Fruit fly (Drosophila melanogaster) whole organism, embryonic: Measurements from ENCODE around the gene BORCS5.

Experiments used
- Adf1 ChIP-seq: fragments of 200-800 bp; sonication (Bioruptor generic); IDR thresholded peaks from 2 replicates; pipeline ENCODE4 v1.3.6; 2022; ENCODE audit warnings: missing biosample characterization, missing genetic modification characterization
- Awh ChIP-seq: fragments of 200-800 bp; sonication (Bioruptor generic); IDR thresholded peaks from 2 replicates; pipeline ENCODE4, ENCODE4 v1.3.6; 2022; ENCODE audit warnings: missing biosample characterization, missing genetic modification characterization
- CG10209 ChIP-seq: fragments of 200-800 bp; sonication (Bioruptor generic); optimal IDR thresholded peaks from 3 replicates; lab custom pipeline; 2017; ENCODE audit warnings: missing biosample characterization, mild to moderate bottlenecking, missing genetic modification characterization, missing genetic modification reagents
- CG11456 ChIP-seq: fragments of 200-800 bp; sonication (Bioruptor generic); IDR thresholded peaks from 3 replicates; pipeline ENCODE4 v1.3.6; 2022; ENCODE audit warnings: missing biosample characterization, missing genetic modification characterization
- CG11723 ChIP-seq: fragments of 200-800 bp; sonication (Bioruptor generic); optimal IDR thresholded peaks from 2 replicates; lab custom pipeline; 2017; ENCODE audit warnings: missing biosample characterization, mild to moderate bottlenecking, missing genetic modification characterization
- CG1233 ChIP-seq: fragments of 200-800 bp; sonication (Bioruptor generic); optimal IDR thresholded peaks from 4 replicates; lab custom pipeline; 2018; ENCODE audit warnings: missing biosample characterization, mild to moderate bottlenecking, missing genetic modification characterization
- CG13287 ChIP-seq: fragments of 200-800 bp; sonication (Bioruptor generic); IDR thresholded peaks from 2 replicates; pipeline ENCODE4 v1.3.6; 2022; ENCODE audit warnings: missing biosample characterization, missing genetic modification characterization; ENCODE audit not compliant: partially characterized antibody
- CG13894 ChIP-seq: fragments of 200-800 bp; sonication (Bioruptor generic); optimal IDR thresholded peaks from 3 replicates; lab custom pipeline; 2018; ENCODE audit warnings: missing biosample characterization, mild to moderate bottlenecking, missing genetic modification characterization, moderate library complexity
- CG14710 ChIP-seq: fragments of 200-800 bp; sonication (Bioruptor generic); optimal IDR thresholded peaks from 3 replicates; lab custom pipeline; 2019; ENCODE audit warnings: missing biosample characterization, mild to moderate bottlenecking, missing genetic modification characterization, moderate library complexity
- CG14965 ChIP-seq: fragments of 200-800 bp; sonication (Bioruptor generic); optimal IDR thresholded peaks from 2 replicates; lab custom pipeline; 2016; ENCODE audit warnings: missing biosample characterization, missing genetic modification characterization, borderline replicate concordance
- CG17328 ChIP-seq: fragments of 200-800 bp; sonication (Bioruptor generic); IDR thresholded peaks from 2 replicates; pipeline ENCODE4 v1.3.6; 2022; ENCODE audit warnings: missing biosample characterization, missing genetic modification characterization
- CG17385 ChIP-seq: fragments of 200-800 bp; sonication (Bioruptor generic); optimal IDR thresholded peaks from 3 replicates; lab custom pipeline; 2018; ENCODE audit warnings: missing biosample characterization, mild to moderate bottlenecking, missing genetic modification characterization
- CG18011 ChIP-seq: fragments of 200-800 bp; sonication (Bioruptor generic); optimal IDR thresholded peaks from 2 replicates; lab custom pipeline; 2017; ENCODE audit warnings: missing biosample characterization, missing genetic modification characterization, mild to moderate bottlenecking, moderate library complexity, missing genotype
- CG2120 ChIP-seq: fragments of 200-800 bp; sonication (Bioruptor generic); optimal IDR thresholded peaks from 3 replicates; lab custom pipeline; 2016; ENCODE audit warnings: missing biosample characterization, missing genetic modification characterization
- CG30403 ChIP-seq: fragments of 200-800 bp; sonication (Bioruptor generic); optimal IDR thresholded peaks from 3 replicates; lab custom pipeline; 2016; ENCODE audit warnings: missing biosample characterization, missing genetic modification characterization
- CG42726 ChIP-seq: fragments of 200-800 bp; sonication (Bioruptor generic); IDR thresholded peaks from 2 replicates; pipeline ENCODE4 v1.3.6; 2022; ENCODE audit warnings: missing biosample characterization, missing genetic modification characterization; ENCODE audit not compliant: partially characterized antibody
- CG4360 ChIP-seq: fragments of 200-800 bp; sonication (Bioruptor generic); IDR thresholded peaks from 2 replicates; pipeline ENCODE4 v1.3.6; 2022; ENCODE audit warnings: missing biosample characterization, missing genetic modification characterization
- CG6689 ChIP-seq: fragments of 200-800 bp; sonication (Bioruptor generic); IDR thresholded peaks from 2 replicates; pipeline ENCODE4 v1.3.6; 2022; ENCODE audit warnings: missing biosample characterization, missing genetic modification characterization
- CG6791 ChIP-seq: fragments of 200-800 bp; sonication (Bioruptor generic); IDR thresholded peaks from 3 replicates; pipeline ENCODE4 v1.3.6; 2022; ENCODE audit warnings: missing biosample characterization, missing genetic modification characterization; ENCODE audit not compliant: partially characterized antibody
- CG7357 ChIP-seq: fragments of 200-800 bp; sonication (Bioruptor generic); IDR thresholded peaks from 3 replicates; pipeline ENCODE4 v1.3.6; 2022; ENCODE audit warnings: missing biosample characterization, missing genetic modification characterization
- CG7928 ChIP-seq: fragments of 200-800 bp; sonication (Bioruptor generic); optimal IDR thresholded peaks from 2 replicates; lab custom pipeline; 2017; ENCODE audit warnings: missing biosample characterization, mild to moderate bottlenecking, missing genetic modification characterization
- CG8924 ChIP-seq: fragments of 200-800 bp; optimal IDR thresholded peaks from 3 replicates; lab custom pipeline; 2019; ENCODE audit warnings: missing biosample characterization, mild to moderate bottlenecking, missing genetic modification characterization, moderate library complexity
- CkIIα-i1 ChIP-seq: fragments of 200-800 bp; sonication (Bioruptor generic); IDR thresholded peaks from 2 replicates; pipeline ENCODE4 v1.3.6; 2022; ENCODE audit warnings: missing biosample characterization, missing genetic modification characterization
- Dfd ChIP-seq, 2 experiments: fragments of >200 bp; optimal IDR thresholded peaks; 2 replicates each; lab custom pipeline; 2017; ENCODE audit warnings: missing biosample characterization in 2 of 2, missing genetic modification characterization in 2 of 2
- Doc2 ChIP-seq: fragments of 200-800 bp; sonication (Bioruptor generic); IDR thresholded peaks from 2 replicates; pipeline ENCODE4 v1.3.6; 2022; ENCODE audit warnings: missing biosample characterization, missing genetic modification characterization
- Dp ChIP-seq: fragments of 200-800 bp; sonication (Bioruptor generic); optimal IDR thresholded peaks from 2 replicates; lab custom pipeline; 2018; ENCODE audit warnings: missing biosample characterization, mild to moderate bottlenecking, missing genetic modification characterization, moderate library complexity
- Fer3 ChIP-seq: fragments of 200-800 bp; sonication (Bioruptor generic); optimal IDR thresholded peaks from 2 replicates; lab custom pipeline; 2018; ENCODE audit warnings: missing biosample characterization, mild to moderate bottlenecking, missing genetic modification characterization, moderate library complexity
- H2.0 ChIP-seq: fragments of 200-800 bp; sonication (Bioruptor generic); IDR thresholded peaks from 2 replicates; pipeline ENCODE4 v1.3.6; 2022; ENCODE audit warnings: missing biosample characterization, missing genetic modification characterization
- Meics ChIP-seq: fragments of 200-800 bp; sonication (Bioruptor generic); optimal IDR thresholded peaks from 2 replicates; lab custom pipeline; 2017; ENCODE audit warnings: missing biosample characterization, mild to moderate bottlenecking, missing genetic modification characterization
- NfI ChIP-seq: fragments of 200-800 bp; sonication (Bioruptor generic); optimal IDR thresholded peaks from 3 replicates; lab custom pipeline; 2018; ENCODE audit warnings: missing biosample characterization, mild to moderate bottlenecking, missing genetic modification characterization, moderate library complexity
- Oaz ChIP-seq: fragments of 200-800 bp; sonication (Bioruptor generic); IDR thresholded peaks from 2 replicates; pipeline ENCODE4 v1.3.6; 2022; ENCODE audit warnings: missing biosample characterization, missing genetic modification characterization
- PHDP ChIP-seq: fragments of 200-800 bp; sonication (Bioruptor generic); optimal IDR thresholded peaks from 3 replicates; lab custom pipeline; 2018; ENCODE audit warnings: missing biosample characterization, mild to moderate bottlenecking, missing genetic modification characterization, moderate library complexity
- Xrp1 ChIP-seq: fragments of 200-800 bp; sonication (Bioruptor generic); IDR thresholded peaks from 2 replicates; pipeline ENCODE4 v1.3.6; 2022; ENCODE audit warnings: missing biosample characterization, missing genetic modification characterization
- ab ChIP-seq: fragments of 200-800 bp; sonication (Bioruptor generic); optimal IDR thresholded peaks from 2 replicates; lab custom pipeline; 2016; ENCODE audit warnings: missing biosample characterization, missing genetic modification characterization
- bcd ChIP-seq: fragments of 200-800 bp; sonication (Bioruptor generic); optimal IDR thresholded peaks from 2 replicates; lab custom pipeline; 2017; ENCODE audit warnings: missing biosample characterization, mild to moderate bottlenecking, missing genetic modification characterization
- caup ChIP-seq: fragments of 200-800 bp; sonication (Bioruptor generic); optimal IDR thresholded peaks from 3 replicates; lab custom pipeline; 2017; ENCODE audit warnings: missing biosample characterization, mild to moderate bottlenecking, missing genetic modification characterization, moderate library complexity; ENCODE audit not compliant: severe bottlenecking
- chinmo ChIP-seq: fragments of 200-800 bp; sonication (Bioruptor generic); IDR thresholded peaks from 4 replicates; pipeline ENCODE4 v1.3.6; 2022; ENCODE audit warnings: missing biosample characterization, missing genetic modification characterization; ENCODE audit not compliant: partially characterized antibody
- chn ChIP-seq: fragments of 200-800 bp; sonication (Bioruptor generic); optimal IDR thresholded peaks from 2 replicates; lab custom pipeline; 2016; ENCODE audit warnings: missing biosample characterization, missing genetic modification characterization
- crol ChIP-seq: fragments of 200-800 bp; sonication (Bioruptor generic); IDR thresholded peaks from 2 replicates; pipeline ENCODE4 v1.3.6; 2022; ENCODE audit warnings: missing biosample characterization, missing genetic modification characterization
- cwo ChIP-seq: fragments of 200-800 bp; sonication (Bioruptor generic); optimal IDR thresholded peaks from 3 replicates; lab custom pipeline; 2017; ENCODE audit warnings: missing biosample characterization, missing genetic modification characterization, mild to moderate bottlenecking, moderate library complexity, missing genetic modification reagents
- da ChIP-seq: fragments of 200-800 bp; sonication (Bioruptor generic); optimal IDR thresholded peaks from 2 replicates; lab custom pipeline; 2016; ENCODE audit warnings: missing biosample characterization, missing genetic modification characterization
- dpn ChIP-seq, 2 experiments: fragments of 200-800 bp; sonication (Bioruptor generic); optimal IDR thresholded peaks; 3 replicates each; lab custom pipeline; 2016; ENCODE audit warnings: missing biosample characterization in 2 of 2, missing genetic modification characterization in 2 of 2
- esg ChIP-seq: fragments of 200-800 bp; sonication (Bioruptor generic); conservative IDR thresholded peaks from 2 replicates; pipeline ENCODE4 v1.3.6; 2022; ENCODE audit warnings: missing biosample characterization, missing genetic modification characterization
- gfzf ChIP-seq: fragments of 200-800 bp; sonication (Bioruptor generic); optimal IDR thresholded peaks from 2 replicates; lab custom pipeline; 2016; ENCODE audit warnings: missing biosample characterization, mild to moderate bottlenecking, missing genetic modification characterization, moderate library complexity
- ken ChIP-seq: fragments of 200-800 bp; sonication (Bioruptor generic); IDR thresholded peaks from 3 replicates; pipeline ENCODE4 v1.3.6; 2022; ENCODE audit warnings: missing biosample characterization, missing genetic modification characterization
- klu ChIP-seq: fragments of 200-800 bp; sonication (Bioruptor generic); IDR thresholded peaks from 2 replicates; pipeline ENCODE4 v1.3.6; 2022; ENCODE audit warnings: missing biosample characterization, missing genetic modification characterization
- nom ChIP-seq: fragments of 200-800 bp; sonication (Bioruptor generic); optimal IDR thresholded peaks from 2 replicates; lab custom pipeline; 2017; ENCODE audit warnings: missing biosample characterization, missing genetic modification characterization, mild to moderate bottlenecking, moderate library complexity, missing genetic modification reagents
- sd ChIP-seq: fragments of 200-800 bp; sonication (Bioruptor generic); optimal IDR thresholded peaks from 3 replicates; lab custom pipeline; 2018; ENCODE audit warnings: missing biosample characterization, mild to moderate bottlenecking, missing genetic modification characterization, moderate library complexity
- sisA ChIP-seq: fragments of 200-800 bp; sonication (Bioruptor generic); IDR thresholded peaks from 2 replicates; pipeline ENCODE4 v1.3.6; 2022; ENCODE audit warnings: missing biosample characterization, missing genetic modification characterization
- sr ChIP-seq: fragments of 200-800 bp; sonication (Bioruptor generic); IDR thresholded peaks from 3 replicates; pipeline ENCODE4 v1.3.6; 2022; ENCODE audit warnings: missing biosample characterization, missing genetic modification characterization
- ttk ChIP-seq: fragments of 200-800 bp; sonication (Bioruptor generic); IDR thresholded peaks from 2 replicates; pipeline ENCODE4 v2.1.2; 2022; ENCODE audit warnings: missing biosample characterization, missing genetic modification characterization
- zf30C ChIP-seq: fragments of 200-800 bp; sonication (Bioruptor generic); optimal IDR thresholded peaks from 3 replicates; lab custom pipeline; 2018; ENCODE audit warnings: missing biosample characterization, mild to moderate bottlenecking, missing genetic modification characterization

Gene BORCS5

DNA sequence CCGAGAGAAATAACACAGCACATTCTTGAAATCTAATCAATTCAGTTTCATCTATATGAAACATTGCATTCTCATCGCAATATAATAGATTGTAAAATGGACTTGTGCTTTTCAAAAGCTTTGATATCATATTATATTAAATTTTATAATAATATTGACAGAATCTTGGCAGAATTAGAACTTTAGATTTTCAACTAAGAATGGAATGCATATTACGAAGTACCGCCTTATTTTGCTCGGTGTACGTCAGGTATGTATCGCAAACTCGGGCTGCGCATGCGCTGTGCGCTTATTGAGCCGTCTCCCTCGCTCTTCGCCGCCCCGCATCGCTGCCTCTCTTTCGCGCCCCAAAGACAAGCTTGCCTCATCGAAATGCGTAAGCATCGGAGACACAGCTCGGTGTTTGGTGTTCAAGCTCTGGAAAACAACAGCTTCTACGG is 42.6 kb upstream of the BORCS5 start (continued):
- TF ChIP-seq CG11456 (GFP tag; lab: Robert Waterston, UW) (0 out of 3 replicates have a peak, but pooled peaks have one; percentile 53), chn (GFP tag; lab: Kevin White, UChicago) (peak; percentile 1), dpn (GFP tag; optimal IDR thresholded peaks at IDR 0.05; lab: Kevin White, UChicago) (peak in 1 of 2 experiments; percentile 80), CG6791 (GFP tag; lab: Robert Waterston, UW) (no peak), CkIIα-i1 (no peak), Fer3 (tag; lab: Kevin White, UChicago) (peak; percentile 86), Xrp1 (GFP tag; lab: Robert Waterston, UW) (peak; percentile 90), Dp (no peak), Doc2 (no peak), caup (GFP tag; lab: Kevin White, UChicago) (peak; percentile 86), CG13287 (no peak), sisA (peak; percentile 79), CG42726 (GFP tag; lab: Robert Waterston, UW) (no peak), CG8924 (tag; lab: Kevin White, UChicago) (peak; percentile 94), CG1233 (GFP tag; lab: Kevin White, UChicago) (peak; percentile 89), esg (GFP tag; lab: Robert Waterston, UW) (peak; percentile 86), CG10209 (GFP tag; lab: Kevin White, UChicago) (peak; percentile 90), CG14710 (tag; lab: Kevin White, UChicago) (peak; percentile 92), ttk (GFP tag; lab: Robert Waterston, UW) (peak; percentile 84), crol (GFP tag; lab: Robert Waterston, UW) (peak; percentile 34; the same call in 1 of the 2 replicates), CG30403 (peak; percentile 83), Awh (peak; percentile 74), CG11723 (peak; percentile 79), CG4360 (GFP tag; lab: Robert Waterston, UW) (peak; percentile 51), Meics (GFP tag; lab: Kevin White, UChicago) (peak; percentile 90), Adf1 (GFP tag; lab: Robert Waterston, UW) (peak; percentile 44; the same call in 1 of the 2 replicates), sr (GFP tag; lab: Robert Waterston, UW) (peak; percentile 7; the same call in 1 of the 3 replicates), sd (peak; percentile 99), ken (GFP tag; lab: Robert Waterston, UW) (peak; percentile 74; the same call in 2 of the 3 replicates), da (GFP tag; lab: Kevin White, UChicago) (no peak), ab (no peak), bcd (GFP tag; lab: Kevin White, UChicago) (peak; percentile 92), CG17385 (peak; percentile 86), CG6689 (GFP tag; lab: Robert Waterston, UW) (peak; percentile 95), CG2120 (GFP tag; lab: Kevin White, UChicago) (peak; percentile 58), NfI (GFP tag; lab: Kevin White, UChicago) (peak; percentile 89), cwo (GFP tag; lab: Kevin White, UChicago) (peak; percentile 77)
- TF ChIP-seq, all 482 proteins: peak for 354

dm6 chrX:11913581-11913980 is 41.0 kb upstream of the BORCS5 start:
- TF ChIP-seq klu (GFP tag; lab: Robert Waterston, UW) (no peak), PHDP (tag; lab: Kevin White, UChicago) (no peak), Dfd (GFP tag; optimal IDR thresholded peaks at IDR 0.05; lab: Kevin White, UChicago) (no peak), nom (peak; percentile 31), CG7928 (no peak), CG18011 (no peak), CG17328 (GFP tag; lab: Robert Waterston, UW) (no peak), CG13894 (tag; lab: Kevin White, UChicago) (peak; percentile 8), Oaz (no peak), CG7357 (GFP tag; lab: Robert Waterston, UW) (no peak), gfzf (GFP tag; lab: Kevin White, UChicago) (no peak), chinmo (peak; percentile 83; the same call in 3 of the 4 replicates), zf30C (GFP tag; lab: Kevin White, UChicago) (no peak), CG14965 (GFP tag; lab: Kevin White, UChicago) (no peak), H2.0 (GFP tag; lab: Robert Waterston, UW) (no peak)
